Fruit fly (Drosophila melanogaster) whole organism, embryonic: Measurements from ENCODE around the gene Ktch.

Experiments used
- ATbp ChIP-seq: fragments of 200-800 bp; sonication (Bioruptor generic); optimal IDR thresholded peaks from 2 replicates; lab custom pipeline; 2017; ENCODE audit warnings: missing biosample characterization, mild to moderate bottlenecking, missing genetic modification characterization, missing genetic modification reagents
- Asciz ChIP-seq: fragments of 200-800 bp; sonication (Bioruptor generic); optimal IDR thresholded peaks from 2 replicates; lab custom pipeline; 2017; ENCODE audit warnings: missing biosample characterization, mild to moderate bottlenecking, missing genetic modification characterization, missing genetic modification reagents
- BtbVII ChIP-seq: fragments of 200-800 bp; sonication (Bioruptor generic); optimal IDR thresholded peaks from 3 replicates; lab custom pipeline; 2017; ENCODE audit warnings: missing biosample characterization, mild to moderate bottlenecking, missing genetic modification characterization
- CG10209 ChIP-seq: fragments of 200-800 bp; sonication (Bioruptor generic); optimal IDR thresholded peaks from 3 replicates; lab custom pipeline; 2017; ENCODE audit warnings: missing biosample characterization, mild to moderate bottlenecking, missing genetic modification characterization, missing genetic modification reagents
- CG10543 ChIP-seq: fragments of 200-800 bp; sonication (Bioruptor generic); optimal IDR thresholded peaks from 3 replicates; lab custom pipeline; 2017; ENCODE audit warnings: missing biosample characterization, mild to moderate bottlenecking, missing genetic modification characterization, moderate library complexity
- CG12659 ChIP-seq: fragments of 200-800 bp; sonication (Bioruptor generic); optimal IDR thresholded peaks from 3 replicates; lab custom pipeline; 2017; ENCODE audit warnings: mild to moderate bottlenecking, missing biosample characterization, missing genetic modification reagents, missing genetic modification characterization
- CG14441 ChIP-seq: fragments of 200-800 bp; sonication (Bioruptor generic); IDR thresholded peaks from 2 replicates; pipeline ENCODE4 v1.3.6; 2022; ENCODE audit warnings: missing biosample characterization, missing genetic modification characterization
- CG15269 ChIP-seq: fragments of 200-800 bp; sonication (Bioruptor generic); optimal IDR thresholded peaks from 2 replicates; lab custom pipeline; 2018; ENCODE audit warnings: missing biosample characterization, mild to moderate bottlenecking, missing genetic modification characterization, moderate library complexity
- CG16813 ChIP-seq: fragments of 200-800 bp; sonication (Bioruptor generic); IDR thresholded peaks from 3 replicates; pipeline ENCODE4 v1.3.6; 2022; ENCODE audit warnings: missing biosample characterization, missing genetic modification characterization; ENCODE audit not compliant: partially characterized antibody
- CG16815 ChIP-seq: fragments of 200-800 bp; sonication (Bioruptor generic); optimal IDR thresholded peaks from 3 replicates; lab custom pipeline; 2017; ENCODE audit warnings: missing biosample characterization, mild to moderate bottlenecking, missing genetic modification characterization
- CG17359 ChIP-seq: fragments of 200-800 bp; sonication (Bioruptor generic); optimal IDR thresholded peaks from 3 replicates; lab custom pipeline; 2018; ENCODE audit warnings: missing biosample characterization, mild to moderate bottlenecking, missing genetic modification characterization, moderate library complexity
- CG17385 ChIP-seq: fragments of 200-800 bp; sonication (Bioruptor generic); optimal IDR thresholded peaks from 3 replicates; lab custom pipeline; 2018; ENCODE audit warnings: missing biosample characterization, mild to moderate bottlenecking, missing genetic modification characterization
- CG17802 ChIP-seq: fragments of 200-800 bp; sonication (Bioruptor generic); optimal IDR thresholded peaks from 2 replicates; lab custom pipeline; 2018; ENCODE audit warnings: missing biosample characterization, mild to moderate bottlenecking, missing genetic modification characterization, moderate library complexity
- CG1792 ChIP-seq: fragments of 200-800 bp; sonication (Bioruptor generic); optimal IDR thresholded peaks from 2 replicates; lab custom pipeline; 2016; ENCODE audit warnings: missing biosample characterization, missing genetic modification characterization
- CG18619 ChIP-seq: fragments of 200-800 bp; sonication (Bioruptor generic); optimal IDR thresholded peaks from 3 replicates; lab custom pipeline; 2017; ENCODE audit warnings: missing biosample characterization, mild to moderate bottlenecking, missing genetic modification characterization
- CG2875 ChIP-seq: fragments of 200-800 bp; sonication (Bioruptor generic); optimal IDR thresholded peaks from 2 replicates; lab custom pipeline; 2017; ENCODE audit warnings: missing biosample characterization, mild to moderate bottlenecking, missing genetic modification characterization, missing genetic modification reagents
- CG30431 ChIP-seq: fragments of 200-800 bp; sonication (Bioruptor generic); optimal IDR thresholded peaks from 2 replicates; lab custom pipeline; 2017; ENCODE audit warnings: missing biosample characterization, missing genetic modification characterization
- CG32767 ChIP-seq: fragments of 200-800 bp; sonication (Bioruptor generic); IDR thresholded peaks from 2 replicates; pipeline ENCODE4 v1.3.6; 2022; ENCODE audit warnings: missing biosample characterization, missing genetic modification characterization
- CG42726 ChIP-seq: fragments of 200-800 bp; sonication (Bioruptor generic); IDR thresholded peaks from 2 replicates; pipeline ENCODE4 v1.3.6; 2022; ENCODE audit warnings: missing biosample characterization, missing genetic modification characterization; ENCODE audit not compliant: partially characterized antibody
- CG43689 ChIP-seq: fragments of 200-800 bp; sonication (Bioruptor generic); IDR thresholded peaks from 2 replicates; pipeline ENCODE4 v1.3.6; 2022; ENCODE audit warnings: missing biosample characterization, missing genetic modification characterization
- CG4707 ChIP-seq: fragments of 200-800 bp; sonication (Bioruptor generic); optimal IDR thresholded peaks from 2 replicates; lab custom pipeline; 2018; ENCODE audit warnings: missing biosample characterization, mild to moderate bottlenecking, missing genetic modification characterization, moderate library complexity
- CG7372 ChIP-seq: fragments of 200-800 bp; sonication (Bioruptor generic); IDR thresholded peaks from 2 replicates; pipeline ENCODE4 v1.3.6; 2022; ENCODE audit warnings: missing biosample characterization, missing genetic modification characterization
- CG7745 ChIP-seq: fragments of 200-800 bp; sonication (Bioruptor generic); optimal IDR thresholded peaks from 2 replicates; lab custom pipeline; 2018; ENCODE audit warnings: missing biosample characterization, mild to moderate bottlenecking, missing genetic modification characterization, moderate library complexity
- CG9437 ChIP-seq: fragments of 200-800 bp; sonication (Bioruptor generic); optimal IDR thresholded peaks from 2 replicates; lab custom pipeline; 2018; ENCODE audit warnings: missing biosample characterization, mild to moderate bottlenecking, missing genetic modification characterization
- CG9817 ChIP-seq: fragments of 200-800 bp; sonication (Bioruptor generic); optimal IDR thresholded peaks from 2 replicates; lab custom pipeline; 2018; ENCODE audit warnings: missing biosample characterization, mild to moderate bottlenecking, missing genetic modification characterization, moderate library complexity
- Deaf1 ChIP-seq: fragments of 200-800 bp; optimal IDR thresholded peaks from 3 replicates; lab custom pipeline; 2019; ENCODE audit warnings: missing biosample characterization, mild to moderate bottlenecking, missing genetic modification characterization, moderate library complexity
- Dip2 ChIP-seq: fragments of 200-800 bp; sonication (Bioruptor generic); IDR thresholded peaks from 2 replicates; pipeline ENCODE4 v1.3.6; 2022; ENCODE audit warnings: missing biosample characterization, missing genetic modification characterization
- Doc2 ChIP-seq: fragments of 200-800 bp; sonication (Bioruptor generic); IDR thresholded peaks from 2 replicates; pipeline ENCODE4 v1.3.6; 2022; ENCODE audit warnings: missing biosample characterization, missing genetic modification characterization
- HLH3B ChIP-seq: fragments of 200-800 bp; sonication (Bioruptor generic); IDR thresholded peaks from 2 replicates; pipeline ENCODE4 v1.3.6; 2022; ENCODE audit warnings: missing biosample characterization, missing genetic modification characterization
- Hey ChIP-seq: fragments of 200-800 bp; sonication (Bioruptor generic); optimal IDR thresholded peaks from 3 replicates; lab custom pipeline; 2018; ENCODE audit warnings: missing biosample characterization, mild to moderate bottlenecking, missing genetic modification characterization
- Hr51 ChIP-seq, 2 experiments: fragments of 200-800 bp; sonication (Bioruptor generic); optimal IDR thresholded peaks; 2 replicates in 1 of 2; 3 replicates in 1 of 2; lab custom pipeline; 2016 to 2018; ENCODE audit warnings: missing biosample characterization in 2 of 2, missing genetic modification characterization in 2 of 2, mild to moderate bottlenecking in 1 of 2, moderate library complexity in 1 of 2
- Mad ChIP-seq: fragments of 200-800 bp; sonication (Bioruptor generic); optimal IDR thresholded peaks from 2 replicates; lab custom pipeline; 2016; ENCODE audit warnings: missing biosample characterization, missing genetic modification characterization
- Neu2 ChIP-seq: fragments of 200-800 bp; sonication (Bioruptor generic); optimal IDR thresholded peaks from 3 replicates; lab custom pipeline; 2016; ENCODE audit warnings: missing biosample characterization, missing genetic modification characterization, borderline replicate concordance
- Nf-YA ChIP-seq: fragments of 200-800 bp; sonication (Bioruptor generic); IDR thresholded peaks from 2 replicates; pipeline ENCODE4 v1.3.6; 2022; ENCODE audit warnings: missing biosample characterization, missing genetic modification characterization
- Sry-β ChIP-seq: fragments of 200-800 bp; sonication (Bioruptor generic); optimal IDR thresholded peaks from 2 replicates; lab custom pipeline; 2018; ENCODE audit warnings: missing biosample characterization, mild to moderate bottlenecking, missing genetic modification characterization, moderate library complexity
- ase ChIP-seq: fragments of 200-800 bp; sonication (Bioruptor generic); IDR thresholded peaks from 3 replicates; pipeline ENCODE4 v1.3.6; 2022; ENCODE audit warnings: missing biosample characterization, missing genetic modification characterization
- ato ChIP-seq: fragments of 200-800 bp; sonication (Bioruptor generic); IDR thresholded peaks from 2 replicates; pipeline ENCODE4 v1.3.6; 2022; ENCODE audit warnings: missing biosample characterization, missing genetic modification characterization; ENCODE audit not compliant: partially characterized antibody
- btn ChIP-seq: fragments of 200-800 bp; sonication (Bioruptor generic); optimal IDR thresholded peaks from 2 replicates; lab custom pipeline; 2016; ENCODE audit warnings: missing biosample characterization, missing genetic modification characterization
- croc ChIP-seq: fragments of 200-800 bp; sonication (Bioruptor generic); conservative IDR thresholded peaks from 3 replicates; pipeline ENCODE4 v1.3.6; 2022; ENCODE audit warnings: missing biosample characterization, missing genetic modification characterization
- fd3F ChIP-seq: fragments of 200-800 bp; sonication (Bioruptor generic); optimal IDR thresholded peaks from 2 replicates; lab custom pipeline; 2018; ENCODE audit warnings: missing biosample characterization, mild to moderate bottlenecking, missing genetic modification characterization, moderate library complexity
- grau ChIP-seq: fragments of 200-800 bp; optimal IDR thresholded peaks from 3 replicates; lab custom pipeline; 2019; ENCODE audit warnings: missing biosample characterization, mild to moderate bottlenecking, missing genetic modification characterization, moderate library complexity
- gt ChIP-seq: fragments of 200-800 bp; sonication (Bioruptor generic); IDR thresholded peaks from 2 replicates; pipeline ENCODE4 v1.3.6; 2022; ENCODE audit warnings: missing biosample characterization, missing genetic modification characterization
- her ChIP-seq: fragments of 200-800 bp; sonication (Bioruptor generic); optimal IDR thresholded peaks from 2 replicates; lab custom pipeline; 2016; ENCODE audit warnings: missing biosample characterization, missing genetic modification characterization
- kah ChIP-seq: fragments of 200-800 bp; sonication (Bioruptor generic); optimal IDR thresholded peaks from 2 replicates; lab custom pipeline; 2018; ENCODE audit warnings: missing biosample characterization, mild to moderate bottlenecking, missing genetic modification characterization
- lmd ChIP-seq: fragments of 200-800 bp; sonication (Bioruptor generic); IDR thresholded peaks from 2 replicates; pipeline ENCODE4 v1.3.6; 2022; ENCODE audit warnings: missing biosample characterization, missing genetic modification characterization
- mirr ChIP-seq: fragments of 200-800 bp; sonication (Bioruptor generic); optimal IDR thresholded peaks from 3 replicates; lab custom pipeline; 2018; ENCODE audit warnings: missing biosample characterization, mild to moderate bottlenecking, missing genetic modification characterization
- nerfin-2 ChIP-seq: fragments of 200-800 bp; sonication (Bioruptor generic); IDR thresholded peaks from 2 replicates; pipeline ENCODE4 v1.3.6; 2022; ENCODE audit warnings: missing biosample characterization, missing genetic modification characterization; ENCODE audit not compliant: partially characterized antibody
- pnt ChIP-seq: fragments of 200-800 bp; sonication (Bioruptor generic); optimal IDR thresholded peaks from 3 replicates; lab custom pipeline; 2016; ENCODE audit warnings: missing biosample characterization, missing genetic modification characterization
- ssp ChIP-seq: fragments of 200-800 bp; sonication (Bioruptor generic); IDR thresholded peaks from 2 replicates; pipeline ENCODE4 v1.3.6; 2022; ENCODE audit warnings: missing biosample characterization, missing genetic modification characterization
- wek ChIP-seq: fragments of 200-800 bp; sonication (Bioruptor generic); optimal IDR thresholded peaks from 3 replicates; lab custom pipeline; 2018; ENCODE audit warnings: missing biosample characterization, mild to moderate bottlenecking, missing genetic modification characterization, moderate library complexity

The Ktch gene

dm6 chr3R:31134056-31134455, 3.6 kb upstream of the Ktch start, which contains the start of gene Gycbeta100B (continued):
- TF ChIP-seq gt (GFP tag; lab: Robert Waterston, UW) (no peak), Neu2 (no peak), pnt (GFP tag; lab: Kevin White, UChicago) (no peak), Sry-β (no peak), mirr (GFP tag; lab: Kevin White, UChicago) (peak; percentile 71), CG17802 (tag; lab: Kevin White, UChicago) (peak; percentile 4), Nf-YA (GFP tag; lab: Robert Waterston, UW) (0 out of 2 replicates have a peak, but pooled peaks have one; percentile 11), CG10543 (GFP tag; lab: Kevin White, UChicago) (peak; percentile 2), kah (GFP tag; lab: Kevin White, UChicago) (peak; percentile 64), Doc2 (GFP tag; lab: Robert Waterston, UW) (no peak), CG42726 (GFP tag; lab: Robert Waterston, UW) (no peak), CG17385 (peak; percentile 54), CG1792 (GFP tag; lab: Kevin White, UChicago) (peak; percentile 2), ase (GFP tag; lab: Robert Waterston, UW) (no peak), ato (no peak), CG2875 (GFP tag; lab: Kevin White, UChicago) (peak; percentile 38), lmd (peak; percentile 15; the same call in 1 of the 2 replicates), CG15269 (tag; lab: Kevin White, UChicago) (peak; percentile 49), CG9817 (no peak), Deaf1 (tag; lab: Kevin White, UChicago) (peak; percentile 92), CG7745 (tag; lab: Kevin White, UChicago) (no peak), CG16813 (no peak), wek (GFP tag; lab: Kevin White, UChicago) (peak; percentile 33), fd3F (no peak), CG32767 (GFP tag; lab: Robert Waterston, UW) (no peak), CG4707 (GFP tag; lab: Kevin White, UChicago) (peak; percentile 57), CG43689 (GFP tag; lab: Robert Waterston, UW) (no peak), CG12659 (peak; percentile 13), CG9437 (GFP tag; lab: Kevin White, UChicago) (peak; percentile 18), ssp (no peak), CG18619 (GFP tag; lab: Kevin White, UChicago) (peak; percentile 4), grau (tag; lab: Kevin White, UChicago) (peak; percentile 21), BtbVII (GFP tag; lab: Kevin White, UChicago) (peak; percentile 66), Hey (tag; lab: Kevin White, UChicago) (no peak), ATbp (peak; percentile 39), croc (GFP tag; lab: Robert Waterston, UW) (no peak), Mad (GFP tag; lab: Kevin White, UChicago) (no peak), Hr51 (GFP tag; optimal IDR thresholded peaks at IDR 0.05; lab: Kevin White, UChicago) (peak in 1 of 2 experiments; percentile 55), CG10209 (GFP tag; lab: Kevin White, UChicago) (no peak), CG7372 (GFP tag; lab: Robert Waterston, UW) (0 out of 2 replicates have a peak, but pooled peaks have one; percentile 31), HLH3B (GFP tag; lab: Robert Waterston, UW) (peak; percentile 37; the same call in 1 of the 2 replicates), her (GFP tag; lab: Kevin White, UChicago) (no peak), Dip2 (GFP tag; lab: Robert Waterston, UW) (no peak), CG17359 (tag; lab: Kevin White, UChicago) (peak; percentile 30), Asciz (peak; percentile 29), btn (no peak), CG30431 (GFP tag; lab: Kevin White, UChicago) (no peak), CG16815 (GFP tag; lab: Kevin White, UChicago) (no peak), nerfin-2 (GFP tag; lab: Robert Waterston, UW) (no peak), CG14441 (GFP tag; lab: Robert Waterston, UW) (0 out of 2 replicates have a peak, but pooled peaks have one; percentile 9)
